Worm (Caenorhabditis elegans): Measurements from ENCODE around the gene kin-16.

DNA sequence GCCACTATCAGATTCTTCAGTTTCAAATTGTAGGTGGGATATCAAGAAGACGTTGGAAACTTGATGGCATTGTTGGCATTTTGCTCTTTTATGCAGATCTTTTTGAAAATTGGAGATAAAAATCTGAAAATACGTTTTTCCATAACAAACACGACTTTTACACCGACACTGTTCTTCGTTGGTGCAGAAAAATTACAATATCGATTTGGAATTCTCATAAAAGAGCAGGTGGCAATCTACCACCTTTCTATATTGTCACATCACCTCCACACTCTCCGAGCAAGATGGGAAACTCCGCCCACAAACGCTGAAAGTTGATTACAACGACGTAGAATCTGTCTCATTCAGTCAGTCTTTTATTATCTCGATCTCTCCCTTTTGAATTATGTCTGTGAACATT lies 28.4 kb downstream of the kin-16 start, which contains the start of gene arrd-2:
- TF ChIP-seq ceh-82 (tag; optimal IDR thresholded peaks at IDR 0.05) (no peak), nhr-25 (tag; optimal IDR thresholded peaks at IDR 0.05) (no peak), ztf-11 (tag; optimal IDR thresholded peaks at IDR 0.05) (no peak), fkh-10 (GFP tag; optimal IDR thresholded peaks at IDR 0.05) (no peak), skn-1 (tag; optimal IDR thresholded peaks at IDR 0.05) (no peak), lin-15B (tag; optimal IDR thresholded peaks at IDR 0.05) (no peak), pqm-1 (tag; optimal IDR thresholded peaks at IDR 0.05) (no peak), nhr-76 (tag; optimal IDR thresholded peaks at IDR 0.05) (no peak), nhr-237 (tag; optimal IDR thresholded peaks at IDR 0.05) (no peak), elt-1 (tag; optimal IDR thresholded peaks at IDR 0.05) (no peak), fos-1 (tag; optimal IDR thresholded peaks at IDR 0.05) (no peak), daf-12 (tag; optimal IDR thresholded peaks at IDR 0.05) (no peak)

Data from whole organism, L3 larva.